Worm (Caenorhabditis elegans): ENCODE measurements around the gene M163.9.

Gene M163.9

DNA sequence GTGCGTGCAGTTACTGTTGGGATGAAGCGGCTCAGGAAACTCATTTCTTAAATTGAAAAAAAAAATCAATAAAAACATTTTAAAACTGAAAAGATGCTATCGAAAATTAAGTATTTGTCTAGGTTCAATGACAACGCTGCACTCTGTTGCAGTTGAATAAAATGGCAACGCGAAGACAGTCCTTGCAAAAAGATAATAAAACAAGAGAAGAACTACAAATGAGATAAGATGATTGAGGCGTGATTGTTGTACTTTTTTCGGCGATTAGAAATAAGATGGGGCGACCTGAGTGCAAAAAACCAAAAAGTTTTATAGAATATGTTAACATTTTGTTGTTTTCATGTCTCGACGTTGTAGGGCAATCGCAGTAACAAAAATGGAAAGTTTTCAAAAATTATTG is 45.6 kb downstream of the M163.9 start, which contains the start of gene gcsh-1:
Gene gcsh-1, minus strand, starts transcription at position 46 of the 400 bp plus-strand sequence.
- TF ChIP-seq che-1 (tag; optimal IDR thresholded peaks at IDR 0.05): no peak
- TF ChIP-seq elt-2 (tag; optimal IDR thresholded peaks at IDR 0.05): peak; percentile 53

DNA sequence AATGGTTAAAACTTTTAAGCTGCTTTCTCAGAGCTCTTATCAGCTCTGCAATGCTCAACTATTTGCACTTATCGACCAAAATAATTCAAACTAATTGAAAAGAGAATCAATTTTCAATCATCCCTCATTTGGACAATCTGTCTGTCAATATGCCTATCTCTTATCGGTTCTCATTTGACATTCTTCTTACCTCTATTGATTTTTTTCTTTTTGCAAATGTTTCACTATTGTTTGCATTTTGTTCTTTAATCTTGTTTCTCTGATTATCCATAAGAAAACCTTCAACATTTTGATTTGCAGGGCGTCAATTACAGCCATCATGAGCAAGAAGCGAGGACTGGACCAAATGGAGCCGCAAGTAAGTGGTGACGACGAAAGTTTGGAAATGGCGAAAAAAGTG is 47.2 kb downstream of the M163.9 start, which contains the start of gene D1025.10:
Gene D1025.10, plus strand, starts transcription at position 301 of the 400 bp plus-strand sequence.
- TF ChIP-seq elt-2 (tag; optimal IDR thresholded peaks at IDR 0.05): no peak
- no peak for TF ChIP-seq ceh-9 (tag; optimal IDR thresholded peaks at IDR 0.05)
- no peak for TF ChIP-seq eyg-1 (tag; optimal IDR thresholded peaks at IDR 0.05)
- no peak for TF ChIP-seq sox-4 (tag; optimal IDR thresholded peaks at IDR 0.05)

DNA sequence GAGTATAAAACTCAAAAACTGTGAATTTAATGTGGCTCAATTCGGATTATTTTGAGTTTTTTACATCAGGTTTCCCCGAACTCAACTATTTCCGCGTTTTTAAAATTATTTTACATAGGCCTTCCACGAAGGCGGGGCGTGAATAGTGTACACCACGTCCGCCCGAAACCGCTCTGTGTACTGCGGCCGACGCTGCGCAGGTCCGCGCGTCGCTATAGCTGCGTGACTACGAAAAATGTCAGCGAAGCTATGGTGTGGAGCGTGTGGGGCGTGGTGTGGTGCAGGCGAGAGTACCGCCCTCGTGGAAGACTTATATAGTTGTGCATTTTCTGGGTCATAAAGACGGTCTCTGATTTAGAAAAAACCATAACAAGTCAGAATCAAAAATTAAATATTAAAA is 48.5 kb downstream of the M163.9 start:
- TF ChIP-seq unc-55 (GFP tag; optimal IDR thresholded peaks at IDR 0.05): no peak
- no peak for TF ChIP-seq syd-9 (tag; optimal IDR thresholded peaks at IDR 0.05)
- TF ChIP-seq unc-42 (tag; optimal IDR thresholded peaks at IDR 0.05): no peak

Data from whole organism, late embryonic.